Fruit fly (Drosophila melanogaster) whole organism, embryonic: ENCODE data around the gene CG44158.
A peak's percentile ranks its signal among the peaks of the same experiment; 100 is the strongest.

ENCODE experiments used
- Ada2b ChIP-seq: fragments of 200-800 bp; sonication (Bioruptor generic); IDR thresholded peaks from 2 replicates; pipeline ENCODE4 v1.3.6; 2022; ENCODE audit warnings: missing biosample characterization, missing genetic modification characterization
- BEAF-32 ChIP-seq: fragments of 200-800 bp; sonication (Bioruptor generic); optimal IDR thresholded peaks from 3 replicates; lab custom pipeline; 2017; ENCODE audit warnings: missing biosample characterization, missing genetic modification characterization, mild to moderate bottlenecking, moderate library complexity, missing genetic modification reagents
- Bdp1 ChIP-seq: fragments of 200-800 bp; sonication (Bioruptor generic); optimal IDR thresholded peaks from 3 replicates; lab custom pipeline; 2016; ENCODE audit warnings: missing biosample characterization, missing genetic modification characterization
- Blimp-1 ChIP-seq: fragments of 200-800 bp; sonication (Bioruptor generic); optimal IDR thresholded peaks from 3 replicates; lab custom pipeline; 2018; ENCODE audit warnings: missing biosample characterization, missing genetic modification characterization, mild to moderate bottlenecking, moderate library complexity, missing genetic modification reagents
- CG12391 ChIP-seq: fragments of 200-800 bp; sonication (Bioruptor generic); optimal IDR thresholded peaks from 3 replicates; lab custom pipeline; 2018; ENCODE audit warnings: missing biosample characterization, mild to moderate bottlenecking, missing genetic modification characterization, moderate library complexity
- CG12659 ChIP-seq: fragments of 200-800 bp; sonication (Bioruptor generic); optimal IDR thresholded peaks from 3 replicates; lab custom pipeline; 2017; ENCODE audit warnings: mild to moderate bottlenecking, missing biosample characterization, missing genetic modification reagents, missing genetic modification characterization
- CG15514 ChIP-seq: fragments of 200-800 bp; sonication (Bioruptor generic); optimal IDR thresholded peaks from 3 replicates; lab custom pipeline; 2017; ENCODE audit warnings: missing biosample characterization, missing genetic modification characterization, mild to moderate bottlenecking, moderate library complexity, missing genetic modification reagents
- CG16779 ChIP-seq: fragments of 200-800 bp; sonication (Bioruptor generic); IDR thresholded peaks from 2 replicates; pipeline ENCODE4 v1.3.6; 2022; ENCODE audit warnings: missing biosample characterization, missing genetic modification characterization
- CG17912 ChIP-seq: fragments of 200-800 bp; sonication (Bioruptor generic); optimal IDR thresholded peaks from 2 replicates; lab custom pipeline; 2018; ENCODE audit warnings: missing biosample characterization, mild to moderate bottlenecking, missing genetic modification characterization
- CG2712 ChIP-seq: fragments of 200-800 bp; optimal IDR thresholded peaks from 3 replicates; lab custom pipeline; 2019; ENCODE audit warnings: missing biosample characterization, mild to moderate bottlenecking, missing genetic modification characterization, moderate library complexity
- CG30403 ChIP-seq: fragments of 200-800 bp; sonication (Bioruptor generic); optimal IDR thresholded peaks from 3 replicates; lab custom pipeline; 2016; ENCODE audit warnings: missing biosample characterization, missing genetic modification characterization
- CG32772 ChIP-seq: fragments of 200-800 bp; sonication (Bioruptor generic); IDR thresholded peaks from 2 replicates; pipeline ENCODE4 v1.3.6; 2022; ENCODE audit warnings: missing biosample characterization, missing genetic modification characterization
- CG34224 ChIP-seq: fragments of 200-800 bp; sonication (Bioruptor generic); IDR thresholded peaks from 3 replicates; pipeline ENCODE4 v1.3.6; 2022; ENCODE audit warnings: missing biosample characterization, missing genetic modification characterization; ENCODE audit not compliant: partially characterized antibody
- CG3847 ChIP-seq: fragments of 200-800 bp; sonication (Bioruptor generic); IDR thresholded peaks from 2 replicates; pipeline ENCODE4 v1.3.6; 2022; ENCODE audit warnings: missing biosample characterization, missing genetic modification characterization
- CG6765 ChIP-seq: fragments of 200-800 bp; sonication (Bioruptor generic); optimal IDR thresholded peaks from 3 replicates; lab custom pipeline; 2017; ENCODE audit warnings: missing biosample characterization, mild to moderate bottlenecking, missing genetic modification characterization
- CG7786 ChIP-seq: fragments of 200-800 bp; sonication (Bioruptor generic); optimal IDR thresholded peaks from 2 replicates; lab custom pipeline; 2016; ENCODE audit warnings: missing biosample characterization, missing genetic modification characterization
- CG7839 ChIP-seq: fragments of 200-800 bp; sonication (Bioruptor generic); optimal IDR thresholded peaks from 3 replicates; lab custom pipeline; 2018; ENCODE audit warnings: missing biosample characterization, mild to moderate bottlenecking, missing genetic modification characterization, moderate library complexity
- CG9817 ChIP-seq: fragments of 200-800 bp; sonication (Bioruptor generic); optimal IDR thresholded peaks from 2 replicates; lab custom pipeline; 2018; ENCODE audit warnings: missing biosample characterization, mild to moderate bottlenecking, missing genetic modification characterization, moderate library complexity
- CTCF ChIP-seq: fragments of 200-800 bp; sonication (Bioruptor generic); optimal IDR thresholded peaks from 2 replicates; lab custom pipeline; 2017; ENCODE audit warnings: missing biosample characterization, mild to moderate bottlenecking, missing genetic modification characterization, moderate library complexity
- Dip2 ChIP-seq: fragments of 200-800 bp; sonication (Bioruptor generic); IDR thresholded peaks from 2 replicates; pipeline ENCODE4 v1.3.6; 2022; ENCODE audit warnings: missing biosample characterization, missing genetic modification characterization
- Dip3 ChIP-seq: fragments of 200-800 bp; sonication (Bioruptor generic); optimal IDR thresholded peaks from 3 replicates; lab custom pipeline; 2016; ENCODE audit warnings: missing biosample characterization, missing genetic modification characterization
- Dref ChIP-seq: fragments of 200-800 bp; sonication (Bioruptor generic); IDR thresholded peaks from 2 replicates; pipeline ENCODE4 v1.3.6; 2022; ENCODE audit warnings: missing biosample characterization, missing genetic modification characterization
- Drgx ChIP-seq: fragments of 200-800 bp; sonication (Bioruptor generic); IDR thresholded peaks from 2 replicates; pipeline ENCODE4 v1.3.6; 2022; ENCODE audit warnings: missing biosample characterization, missing genetic modification characterization
- Fer3 ChIP-seq: fragments of 200-800 bp; sonication (Bioruptor generic); optimal IDR thresholded peaks from 2 replicates; lab custom pipeline; 2018; ENCODE audit warnings: missing biosample characterization, mild to moderate bottlenecking, missing genetic modification characterization, moderate library complexity
- Hand ChIP-seq: fragments of 200-800 bp; sonication (Bioruptor generic); optimal IDR thresholded peaks from 2 replicates; lab custom pipeline; 2017; ENCODE audit warnings: mild to moderate bottlenecking, missing biosample characterization, missing genetic modification reagents, missing genetic modification characterization
- HmgZ ChIP-seq: fragments of 200-800 bp; sonication (Bioruptor generic); optimal IDR thresholded peaks from 2 replicates; lab custom pipeline; 2018; ENCODE audit warnings: missing biosample characterization, mild to moderate bottlenecking, missing genetic modification characterization
- Hr51 ChIP-seq, 2 experiments: fragments of 200-800 bp; sonication (Bioruptor generic); optimal IDR thresholded peaks; 2 replicates in 1 of 2; 3 replicates in 1 of 2; lab custom pipeline; 2016 to 2018; ENCODE audit warnings: missing biosample characterization in 2 of 2, missing genetic modification characterization in 2 of 2, mild to moderate bottlenecking in 1 of 2, moderate library complexity in 1 of 2
- Med ChIP-seq: fragments of 200-800 bp; sonication (Bioruptor generic); peaks from one replicate; lab custom pipeline; 2016; ENCODE audit warnings: missing biosample characterization, missing genetic modification characterization, mild to moderate bottlenecking, inconsistent platforms, moderate library complexity
- Nf-YC ChIP-seq: fragments of 200-800 bp; optimal IDR thresholded peaks from 3 replicates; lab custom pipeline; 2019; ENCODE audit warnings: missing biosample characterization, mild to moderate bottlenecking, missing genetic modification characterization, moderate library complexity
- NfI ChIP-seq: fragments of 200-800 bp; sonication (Bioruptor generic); optimal IDR thresholded peaks from 3 replicates; lab custom pipeline; 2018; ENCODE audit warnings: missing biosample characterization, mild to moderate bottlenecking, missing genetic modification characterization, moderate library complexity
- Ravus ChIP-seq: fragments of 200-800 bp; sonication (Bioruptor generic); IDR thresholded peaks from 2 replicates; pipeline ENCODE4 v1.3.6; 2022; ENCODE audit warnings: missing biosample characterization, missing genetic modification characterization
- Side ChIP-seq: fragments of 200-800 bp; sonication (Bioruptor generic); optimal IDR thresholded peaks from 2 replicates; lab custom pipeline; 2016; ENCODE audit warnings: missing biosample characterization, missing genetic modification characterization
- Ssrp ChIP-seq: fragments of 200-800 bp; sonication (Bioruptor generic); optimal IDR thresholded peaks from 2 replicates; lab custom pipeline; 2018; ENCODE audit warnings: missing biosample characterization, mild to moderate bottlenecking, missing genetic modification characterization, moderate library complexity
- Trl ChIP-seq, 3 experiments: fragments of >200 bp in 2 of 3; fragments of 200-800 bp in 1 of 3; sonication (Bioruptor generic) in 1 of 3; optimal IDR thresholded peaks; 2 replicates in 1 of 3; 3 replicates in 2 of 3; lab custom pipeline; 2016 to 2017; ENCODE audit warnings: missing biosample characterization in 1 of 3, missing genetic modification characterization in 1 of 3
- aop ChIP-seq: fragments of 200-800 bp; sonication (Bioruptor generic); IDR thresholded peaks from 2 replicates; pipeline ENCODE4 v1.3.6; 2022; ENCODE audit warnings: missing biosample characterization, missing genetic modification characterization
- bab2 ChIP-seq: fragments of 200-800 bp; sonication (Bioruptor generic); optimal IDR thresholded peaks from 2 replicates; lab custom pipeline; 2016; ENCODE audit warnings: missing biosample characterization, missing genetic modification characterization
- da ChIP-seq: fragments of 200-800 bp; sonication (Bioruptor generic); optimal IDR thresholded peaks from 2 replicates; lab custom pipeline; 2016; ENCODE audit warnings: missing biosample characterization, missing genetic modification characterization
- jing ChIP-seq: fragments of 200-800 bp; sonication (Bioruptor generic); optimal IDR thresholded peaks from 2 replicates; lab custom pipeline; 2018; ENCODE audit warnings: missing biosample characterization, mild to moderate bottlenecking, missing genetic modification characterization
- lab ChIP-seq: fragments of 200-800 bp; sonication (Bioruptor generic); optimal IDR thresholded peaks from 3 replicates; lab custom pipeline; 2017; ENCODE audit warnings: missing biosample characterization, missing genetic modification characterization, mild to moderate bottlenecking, moderate library complexity, missing genetic modification reagents
- pfk ChIP-seq: fragments of 200-800 bp; sonication (Bioruptor generic); optimal IDR thresholded peaks from 2 replicates; lab custom pipeline; 2018; ENCODE audit warnings: missing biosample characterization, mild to moderate bottlenecking, missing genetic modification characterization, moderate library complexity
- pita ChIP-seq: fragments of 200-800 bp; sonication (Bioruptor generic); optimal IDR thresholded peaks from 2 replicates; lab custom pipeline; 2017; ENCODE audit warnings: missing biosample characterization, mild to moderate bottlenecking, missing genetic modification characterization
- sqz ChIP-seq: fragments of 200-800 bp; sonication (Bioruptor generic); optimal IDR thresholded peaks from 3 replicates; lab custom pipeline; 2018; ENCODE audit warnings: missing biosample characterization, mild to moderate bottlenecking, missing genetic modification characterization
- ssp ChIP-seq: fragments of 200-800 bp; sonication (Bioruptor generic); IDR thresholded peaks from 2 replicates; pipeline ENCODE4 v1.3.6; 2022; ENCODE audit warnings: missing biosample characterization, missing genetic modification characterization
- stc ChIP-seq: fragments of 200-800 bp; sonication (Bioruptor generic); IDR thresholded peaks from 2 replicates; pipeline ENCODE4 v1.3.6; 2022; ENCODE audit warnings: missing biosample characterization, missing genetic modification characterization
- stwl ChIP-seq: fragments of 200-800 bp; sonication (Bioruptor generic); optimal IDR thresholded peaks from 3 replicates; lab custom pipeline; 2018; ENCODE audit warnings: missing biosample characterization, mild to moderate bottlenecking, missing genetic modification characterization, moderate library complexity
- yki ChIP-seq: fragments of >200 bp; optimal IDR thresholded peaks from 3 replicates; lab custom pipeline; 2018
- z ChIP-seq: fragments of 200-800 bp; sonication (Bioruptor generic); IDR thresholded peaks from 3 replicates; pipeline ENCODE4 v1.3.6; 2022; ENCODE audit warnings: missing biosample characterization, missing genetic modification characterization
- zen2 ChIP-seq: fragments of 200-800 bp; sonication (Bioruptor generic); IDR thresholded peaks from 3 replicates; pipeline ENCODE4 v1.3.6; 2022; ENCODE audit warnings: missing biosample characterization, missing genetic modification characterization; ENCODE audit not compliant: partially characterized antibody
- zf30C ChIP-seq: fragments of 200-800 bp; sonication (Bioruptor generic); optimal IDR thresholded peaks from 3 replicates; lab custom pipeline; 2018; ENCODE audit warnings: missing biosample characterization, mild to moderate bottlenecking, missing genetic modification characterization
- zfh2 ChIP-seq: fragments of 200-800 bp; sonication (Bioruptor generic); optimal IDR thresholded peaks from 2 replicates; lab custom pipeline; 2016; ENCODE audit warnings: missing biosample characterization, missing genetic modification characterization

Gene CG44158

dm6 chr3R:18168398-18168797 is 40.2 kb upstream of the CG44158 start (continued):
- no peak for TF ChIP-seq Ssrp (tag; lab: Kevin White, UChicago)
- peak; percentile 38 for TF ChIP-seq lab (GFP tag; lab: Kevin White, UChicago)
- TF ChIP-seq zen2 (GFP tag; lab: Robert Waterston, UW) = peak; percentile 25; the same call in 1 of the 3 replicates
- TF ChIP-seq sqz (GFP tag; lab: Kevin White, UChicago) = peak; percentile 69
- TF ChIP-seq CG7839 (tag; lab: Kevin White, UChicago) = peak; percentile 23
- TF ChIP-seq z (GFP tag; lab: Robert Waterston, UW) = no peak
- TF ChIP-seq CG16779 (GFP tag; lab: Robert Waterston, UW) = no peak
- peak; percentile 27; the same call in 1 of the 2 replicates for TF ChIP-seq Dref (GFP tag; lab: Robert Waterston, UW)
- TF ChIP-seq Med (GFP tag; lab: Kevin White, UChicago) = peak; percentile 89
- TF ChIP-seq zf30C (GFP tag; lab: Kevin White, UChicago) = no peak
- TF ChIP-seq da (GFP tag; lab: Kevin White, UChicago) = no peak
- TF ChIP-seq bab2 = no peak
- no peak for TF ChIP-seq jing (GFP tag; lab: Kevin White, UChicago)
- peak; percentile 22 for TF ChIP-seq CG30403 (GFP tag; lab: Kevin White, UChicago)
- TF ChIP-seq CG34224 (GFP tag; lab: Robert Waterston, UW) = peak; percentile 43; the same call in 2 of the 3 replicates
- 0 out of 2 replicates have a peak, but pooled peaks have one; percentile 19 for TF ChIP-seq Ada2b
- peak; percentile 4 for TF ChIP-seq pfk (GFP tag; lab: Kevin White, UChicago)
- peak; percentile 31 for TF ChIP-seq CG12391 (tag; lab: Kevin White, UChicago)
- TF ChIP-seq Drgx (GFP tag; lab: Robert Waterston, UW) = peak; percentile 29; the same call in 1 of the 2 replicates
- peak; percentile 21 for TF ChIP-seq Dip3 (GFP tag; lab: Kevin White, UChicago)
- TF ChIP-seq BEAF-32 (GFP tag; lab: Kevin White, UChicago) = peak; percentile 6
- TF ChIP-seq yki = peak; percentile 88
- TF ChIP-seq CG7786 (GFP tag; lab: Kevin White, UChicago) = peak; percentile 43
- peak; percentile 45 for TF ChIP-seq NfI
- TF ChIP-seq Hand (GFP tag; lab: Kevin White, UChicago) = peak; percentile 55
- peak; percentile 67 for TF ChIP-seq CG6765 (GFP tag; lab: Kevin White, UChicago)
- TF ChIP-seq Bdp1 (GFP tag; lab: Kevin White, UChicago) = no peak
- peak; percentile 98 to 99 for TF ChIP-seq Trl (optimal IDR thresholded peaks at IDR 0.05; lab: Kevin White, UChicago)
- peak; percentile 85 for TF ChIP-seq Trl (GFP tag; optimal IDR thresholded peaks at IDR 0.05; lab: Kevin White, UChicago)
- TF ChIP-seq CG12659 = peak; percentile 5
- peak; percentile 56 for TF ChIP-seq CTCF (GFP tag; lab: Kevin White, UChicago)
- no peak for TF ChIP-seq ssp (GFP tag; lab: Robert Waterston, UW)
- TF ChIP-seq CG17912 (GFP tag; lab: Kevin White, UChicago) = no peak
- TF ChIP-seq Hr51 (GFP tag; optimal IDR thresholded peaks at IDR 0.05; lab: Kevin White, UChicago) = peak in 1 of 2 experiments; percentile 49
- peak; percentile 68 for TF ChIP-seq CG15514 (GFP tag; lab: Kevin White, UChicago)
- TF ChIP-seq stwl (tag; lab: Kevin White, UChicago) = peak; percentile 20
- TF ChIP-seq Ravus (GFP tag; lab: Robert Waterston, UW) = no peak
- TF ChIP-seq aop (GFP tag; lab: Robert Waterston, UW) = no peak
- TF ChIP-seq stc (GFP tag; lab: Robert Waterston, UW) = no peak
- peak; percentile 47 for TF ChIP-seq Nf-YC (tag; lab: Kevin White, UChicago)
- TF ChIP-seq pita = no peak
- peak; percentile 35 for TF ChIP-seq Fer3 (tag; lab: Kevin White, UChicago)
- TF ChIP-seq Side (GFP tag; lab: Kevin White, UChicago) = peak; percentile 18
- 0 out of 2 replicates have a peak, but pooled peaks have one; percentile 38 for TF ChIP-seq CG3847 (GFP tag; lab: Robert Waterston, UW)
- peak; percentile 14 for TF ChIP-seq HmgZ (tag; lab: Kevin White, UChicago)
- no peak for TF ChIP-seq CG2712 (tag; lab: Kevin White, UChicago)
- TF ChIP-seq CG32772 (GFP tag; lab: Robert Waterston, UW) = 0 out of 2 replicates have a peak, but pooled peaks have one; percentile 8
- TF ChIP-seq zfh2 (GFP tag; lab: Kevin White, UChicago) = peak; percentile 50
- TF ChIP-seq Dip2 (GFP tag; lab: Robert Waterston, UW) = no peak
- TF ChIP-seq CG9817 (tag; lab: Kevin White, UChicago) = peak; percentile 44
- no peak for TF ChIP-seq Blimp-1
